Fruit fly (Drosophila melanogaster) whole organism, embryonic: Measurements from ENCODE around the gene Eip63F-1.

ENCODE experiments used
- BEAF-32 ChIP-seq: fragments of 200-800 bp; sonication (Bioruptor generic); optimal IDR thresholded peaks from 3 replicates; lab custom pipeline; 2017; ENCODE audit warnings: missing biosample characterization, missing genetic modification characterization, mild to moderate bottlenecking, moderate library complexity, missing genetic modification reagents
- CG12155 ChIP-seq: fragments of 200-800 bp; sonication (Bioruptor generic); optimal IDR thresholded peaks from 3 replicates; lab custom pipeline; 2016; ENCODE audit warnings: missing biosample characterization, missing genetic modification characterization
- CG13287 ChIP-seq: fragments of 200-800 bp; sonication (Bioruptor generic); IDR thresholded peaks from 2 replicates; pipeline ENCODE4 v1.3.6; 2022; ENCODE audit warnings: missing biosample characterization, missing genetic modification characterization; ENCODE audit not compliant: partially characterized antibody
- CG14667 ChIP-seq: fragments of 200-800 bp; sonication (Bioruptor generic); IDR thresholded peaks from 2 replicates; pipeline ENCODE4 v1.3.6; 2022; ENCODE audit warnings: missing biosample characterization, missing genetic modification characterization
- CG15479 ChIP-seq: fragments of 200-800 bp; sonication (Bioruptor generic); optimal IDR thresholded peaks from 3 replicates; lab custom pipeline; 2019; ENCODE audit warnings: missing biosample characterization, mild to moderate bottlenecking, missing genetic modification characterization, moderate library complexity
- CG15514 ChIP-seq: fragments of 200-800 bp; sonication (Bioruptor generic); optimal IDR thresholded peaks from 3 replicates; lab custom pipeline; 2017; ENCODE audit warnings: missing biosample characterization, missing genetic modification characterization, mild to moderate bottlenecking, moderate library complexity, missing genetic modification reagents
- CG16813 ChIP-seq: fragments of 200-800 bp; sonication (Bioruptor generic); IDR thresholded peaks from 3 replicates; pipeline ENCODE4 v1.3.6; 2022; ENCODE audit warnings: missing biosample characterization, missing genetic modification characterization; ENCODE audit not compliant: partially characterized antibody
- CG17186 ChIP-seq: fragments of 200-800 bp; sonication (Bioruptor generic); optimal IDR thresholded peaks from 3 replicates; lab custom pipeline; 2017; ENCODE audit warnings: missing biosample characterization, missing genetic modification reagents, missing genetic modification characterization
- CG1792 ChIP-seq: fragments of 200-800 bp; sonication (Bioruptor generic); optimal IDR thresholded peaks from 2 replicates; lab custom pipeline; 2016; ENCODE audit warnings: missing biosample characterization, missing genetic modification characterization
- CG2129 ChIP-seq: fragments of 200-800 bp; sonication (Bioruptor generic); IDR thresholded peaks from 2 replicates; pipeline ENCODE4 v1.3.6; 2022; ENCODE audit warnings: missing biosample characterization, missing genetic modification characterization; ENCODE audit not compliant: partially characterized antibody
- CG2202 ChIP-seq: fragments of 200-800 bp; sonication (Bioruptor generic); optimal IDR thresholded peaks from 2 replicates; lab custom pipeline; 2018; ENCODE audit warnings: missing biosample characterization, mild to moderate bottlenecking, missing genetic modification characterization
- CG30403 ChIP-seq: fragments of 200-800 bp; sonication (Bioruptor generic); optimal IDR thresholded peaks from 3 replicates; lab custom pipeline; 2016; ENCODE audit warnings: missing biosample characterization, missing genetic modification characterization
- CG3995 ChIP-seq: fragments of 200-800 bp; sonication (Bioruptor generic); optimal IDR thresholded peaks from 3 replicates; lab custom pipeline; 2016; ENCODE audit warnings: missing biosample characterization, missing genetic modification characterization
- CG42726 ChIP-seq: fragments of 200-800 bp; sonication (Bioruptor generic); IDR thresholded peaks from 2 replicates; pipeline ENCODE4 v1.3.6; 2022; ENCODE audit warnings: missing biosample characterization, missing genetic modification characterization; ENCODE audit not compliant: partially characterized antibody
- CG4617 ChIP-seq: fragments of 200-800 bp; sonication (Bioruptor generic); optimal IDR thresholded peaks from 3 replicates; lab custom pipeline; 2016; ENCODE audit warnings: missing biosample characterization, missing genetic modification characterization, borderline replicate concordance
- CG8478 ChIP-seq: fragments of >200 bp; optimal IDR thresholded peaks from 2 replicates; lab custom pipeline; 2018
- Dll ChIP-seq: fragments of 200-800 bp; sonication (Bioruptor generic); IDR thresholded peaks from 4 replicates; pipeline ENCODE4 v1.3.6; 2022; ENCODE audit warnings: missing biosample characterization, missing genetic modification characterization; ENCODE audit not compliant: partially characterized antibody
- Doc3 ChIP-seq: fragments of 200-800 bp; sonication (Bioruptor generic); IDR thresholded peaks from 3 replicates; pipeline ENCODE4 v1.3.6; 2022; ENCODE audit warnings: missing biosample characterization, missing genetic modification characterization; ENCODE audit not compliant: partially characterized antibody
- Dref ChIP-seq: fragments of 200-800 bp; sonication (Bioruptor generic); IDR thresholded peaks from 2 replicates; pipeline ENCODE4 v1.3.6; 2022; ENCODE audit warnings: missing biosample characterization, missing genetic modification characterization
- E2f2 ChIP-seq: fragments of 200-800 bp; sonication (Bioruptor generic); IDR thresholded peaks from 2 replicates; pipeline ENCODE4 v1.3.6; 2022; ENCODE audit warnings: missing biosample characterization, missing genetic modification characterization
- Ets97D ChIP-seq: fragments of 200-800 bp; sonication (Bioruptor generic); optimal IDR thresholded peaks from 3 replicates; lab custom pipeline; 2016; ENCODE audit warnings: missing biosample characterization, missing genetic modification characterization
- HLH4C ChIP-seq: fragments of 200-800 bp; sonication (Bioruptor generic); IDR thresholded peaks from 3 replicates; pipeline ENCODE4 v1.3.6; 2022; ENCODE audit warnings: missing biosample characterization, missing genetic modification characterization; ENCODE audit not compliant: partially characterized antibody
- HmgZ ChIP-seq: fragments of 200-800 bp; sonication (Bioruptor generic); optimal IDR thresholded peaks from 2 replicates; lab custom pipeline; 2018; ENCODE audit warnings: missing biosample characterization, mild to moderate bottlenecking, missing genetic modification characterization
- MBD-R2 ChIP-seq: fragments of 200-800 bp; sonication (Bioruptor generic); IDR thresholded peaks from 2 replicates; pipeline ENCODE4 v1.3.6; 2022; ENCODE audit warnings: missing biosample characterization, missing genetic modification characterization
- MESR4 ChIP-seq: fragments of 200-800 bp; sonication (Bioruptor generic); optimal IDR thresholded peaks from 2 replicates; lab custom pipeline; 2018; ENCODE audit warnings: missing biosample characterization, mild to moderate bottlenecking, missing genetic modification characterization, moderate library complexity
- Myb ChIP-seq: fragments of 200-800 bp; sonication (Bioruptor generic); optimal IDR thresholded peaks from 2 replicates; lab custom pipeline; 2016; ENCODE audit warnings: missing biosample characterization, missing genetic modification characterization
- NK7.1 ChIP-seq: fragments of 200-800 bp; sonication (Bioruptor generic); optimal IDR thresholded peaks from 3 replicates; lab custom pipeline; 2016; ENCODE audit warnings: missing biosample characterization, missing genetic modification characterization
- Opbp ChIP-seq: fragments of 200-800 bp; sonication (Bioruptor generic); IDR thresholded peaks from 3 replicates; pipeline ENCODE4 v1.3.6; 2022; ENCODE audit warnings: missing biosample characterization, missing genetic modification characterization; ENCODE audit not compliant: partially characterized antibody
- Sry-β ChIP-seq: fragments of 200-800 bp; sonication (Bioruptor generic); optimal IDR thresholded peaks from 2 replicates; lab custom pipeline; 2018; ENCODE audit warnings: missing biosample characterization, mild to moderate bottlenecking, missing genetic modification characterization, moderate library complexity
- Sry-δ ChIP-seq: fragments of 200-800 bp; sonication (Bioruptor generic); optimal IDR thresholded peaks from 2 replicates; lab custom pipeline; 2016; ENCODE audit warnings: missing biosample characterization, missing genetic modification characterization
- amos ChIP-seq: fragments of 200-800 bp; sonication (Bioruptor generic); IDR thresholded peaks from 2 replicates; pipeline ENCODE4 v1.3.6; 2022; ENCODE audit warnings: missing biosample characterization, missing genetic modification characterization; ENCODE audit not compliant: partially characterized antibody
- ato ChIP-seq: fragments of 200-800 bp; sonication (Bioruptor generic); IDR thresholded peaks from 2 replicates; pipeline ENCODE4 v1.3.6; 2022; ENCODE audit warnings: missing biosample characterization, missing genetic modification characterization; ENCODE audit not compliant: partially characterized antibody
- bbx ChIP-seq: fragments of 200-800 bp; sonication (Bioruptor generic); IDR thresholded peaks from 2 replicates; pipeline ENCODE4 v1.3.6; 2022; ENCODE audit warnings: missing biosample characterization, missing genetic modification characterization; ENCODE audit not compliant: partially characterized antibody
- cg ChIP-seq: fragments of 200-800 bp; sonication (Bioruptor generic); optimal IDR thresholded peaks from 3 replicates; lab custom pipeline; 2019; ENCODE audit warnings: missing biosample characterization, mild to moderate bottlenecking, missing genetic modification characterization, moderate library complexity
- chinmo ChIP-seq: fragments of 200-800 bp; sonication (Bioruptor generic); IDR thresholded peaks from 4 replicates; pipeline ENCODE4 v1.3.6; 2022; ENCODE audit warnings: missing biosample characterization, missing genetic modification characterization; ENCODE audit not compliant: partially characterized antibody
- gfzf ChIP-seq: fragments of 200-800 bp; sonication (Bioruptor generic); optimal IDR thresholded peaks from 2 replicates; lab custom pipeline; 2016; ENCODE audit warnings: missing biosample characterization, mild to moderate bottlenecking, missing genetic modification characterization, moderate library complexity
- hbn ChIP-seq: fragments of 200-800 bp; sonication (Bioruptor generic); IDR thresholded peaks from 2 replicates; pipeline ENCODE4 v1.3.6; 2022; ENCODE audit warnings: missing biosample characterization, missing genetic modification characterization; ENCODE audit not compliant: partially characterized antibody
- mirr ChIP-seq: fragments of 200-800 bp; sonication (Bioruptor generic); optimal IDR thresholded peaks from 3 replicates; lab custom pipeline; 2018; ENCODE audit warnings: missing biosample characterization, mild to moderate bottlenecking, missing genetic modification characterization
- mld ChIP-seq: fragments of 200-800 bp; sonication (Bioruptor generic); IDR thresholded peaks from 3 replicates; pipeline ENCODE4 v1.3.6; 2022; ENCODE audit warnings: missing biosample characterization, missing genetic modification characterization; ENCODE audit not compliant: partially characterized antibody
- nau ChIP-seq: fragments of 200-800 bp; sonication (Bioruptor generic); optimal IDR thresholded peaks from 3 replicates; lab custom pipeline; 2017; ENCODE audit warnings: missing biosample characterization, mild to moderate bottlenecking, missing genetic modification characterization, missing genetic modification reagents
- otp ChIP-seq: fragments of 200-800 bp; sonication (Bioruptor generic); IDR thresholded peaks from 3 replicates; pipeline ENCODE4, ENCODE4 v1.3.6; 2022; ENCODE audit warnings: missing biosample characterization, missing genetic modification characterization
- row ChIP-seq: fragments of 200-800 bp; sonication (Bioruptor generic); IDR thresholded peaks from 3 replicates; pipeline ENCODE4 v1.3.6; 2022; ENCODE audit warnings: missing biosample characterization, missing genetic modification characterization
- salm ChIP-seq: fragments of 200-800 bp; sonication (Bioruptor generic); optimal IDR thresholded peaks from 2 replicates; lab custom pipeline; 2018; ENCODE audit warnings: missing biosample characterization, mild to moderate bottlenecking, missing genetic modification characterization
- sna ChIP-seq: fragments of 200-800 bp; sonication (Bioruptor generic); IDR thresholded peaks from 2 replicates; pipeline ENCODE4 v1.3.6; 2022; ENCODE audit warnings: missing biosample characterization, missing genetic modification characterization; ENCODE audit not compliant: partially characterized antibody
- stwl ChIP-seq: fragments of 200-800 bp; sonication (Bioruptor generic); optimal IDR thresholded peaks from 3 replicates; lab custom pipeline; 2018; ENCODE audit warnings: missing biosample characterization, mild to moderate bottlenecking, missing genetic modification characterization, moderate library complexity
- tna ChIP-seq: fragments of 200-800 bp; sonication (Bioruptor generic); IDR thresholded peaks from 2 replicates; pipeline ENCODE4 v1.3.6; 2022; ENCODE audit warnings: missing biosample characterization, missing genetic modification characterization; ENCODE audit not compliant: partially characterized antibody
- trem ChIP-seq: fragments of 200-800 bp; optimal IDR thresholded peaks from 3 replicates; lab custom pipeline; 2019; ENCODE audit warnings: missing biosample characterization, mild to moderate bottlenecking, missing genetic modification characterization, moderate library complexity
- unc-4 ChIP-seq: fragments of 200-800 bp; sonication (Bioruptor generic); IDR thresholded peaks from 2 replicates; pipeline ENCODE4 v1.3.6; 2022; ENCODE audit warnings: missing biosample characterization, missing genetic modification characterization; ENCODE audit not compliant: partially characterized antibody

The Eip63F-1 gene

DNA sequence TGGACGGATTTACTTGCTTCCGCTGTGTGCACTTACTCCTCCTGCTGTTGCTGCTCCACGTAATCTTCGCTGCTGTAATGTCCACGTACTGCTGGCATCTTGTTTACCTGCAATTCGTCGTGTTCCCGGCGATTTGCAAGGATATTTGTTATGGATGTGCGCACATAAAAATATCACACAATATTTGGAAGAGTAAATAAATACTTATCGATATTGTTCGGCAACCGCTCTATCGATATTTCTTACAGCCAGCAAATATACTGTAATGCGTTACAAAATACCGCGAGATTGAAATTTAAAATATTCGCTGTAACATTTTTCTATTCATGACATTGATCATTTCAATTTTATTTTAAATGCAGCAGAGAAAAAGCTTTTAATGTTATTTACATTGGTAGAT lies 2.4 kb upstream of the Eip63F-1 start, which contains the start of gene CG10866 (continued):
- TF ChIP-seq HmgZ (tag; lab: Kevin White, UChicago) (peak; percentile 1), CG4617 (peak; percentile 25), Dll (GFP tag; lab: Robert Waterston, UW) (peak; percentile 87; the same call in 3 of the 4 replicates), salm (tag; lab: Kevin White, UChicago) (no peak), Sry-β (GFP tag; lab: Kevin White, UChicago) (no peak), Opbp (GFP tag; lab: Robert Waterston, UW) (peak; percentile 85; the same call in 2 of the 3 replicates), Dref (peak; percentile 79), sna (GFP tag; lab: Robert Waterston, UW) (peak; percentile 82), MBD-R2 (peak; percentile 70), mld (GFP tag; lab: Robert Waterston, UW) (0 out of 3 replicates have a peak, but pooled peaks have one; percentile 8), CG15479 (GFP tag; lab: Kevin White, UChicago) (no peak), bbx (peak; percentile 85), Ets97D (peak; percentile 30), otp (no peak), CG2202 (tag; lab: Kevin White, UChicago) (no peak), CG15514 (GFP tag; lab: Kevin White, UChicago) (peak; percentile 39), HLH4C (GFP tag; lab: Robert Waterston, UW) (peak; percentile 84), CG16813 (GFP tag; lab: Robert Waterston, UW) (peak; percentile 84), row (peak; percentile 19; the same call in 1 of the 3 replicates), nau (GFP tag; lab: Kevin White, UChicago) (no peak), trem (peak; percentile 6), NK7.1 (GFP tag; lab: Kevin White, UChicago) (no peak), Doc3 (peak; percentile 86), CG1792 (GFP tag; lab: Kevin White, UChicago) (no peak), CG12155 (GFP tag; lab: Kevin White, UChicago) (peak; percentile 23), mirr (GFP tag; lab: Kevin White, UChicago) (no peak), gfzf (GFP tag; lab: Kevin White, UChicago) (peak; percentile 46), MESR4 (GFP tag; lab: Kevin White, UChicago) (peak; percentile 42), E2f2 (GFP tag; lab: Robert Waterston, UW) (peak; percentile 79), Sry-δ (GFP tag; lab: Kevin White, UChicago) (peak; percentile 86), CG42726 (GFP tag; lab: Robert Waterston, UW) (peak; percentile 52; the same call in 1 of the 2 replicates), tna (peak; percentile 64), CG17186 (GFP tag; lab: Kevin White, UChicago) (peak; percentile 44), cg (GFP tag; lab: Kevin White, UChicago) (no peak), chinmo (GFP tag; lab: Robert Waterston, UW) (0 out of 4 replicates have a peak, but pooled peaks have one; percentile 44), CG8478 (no peak), Myb (GFP tag; lab: Kevin White, UChicago) (peak; percentile 93), CG14667 (GFP tag; lab: Robert Waterston, UW) (no peak), CG13287 (peak; percentile 92), CG30403 (GFP tag; lab: Kevin White, UChicago) (no peak), stwl (tag; lab: Kevin White, UChicago) (peak; percentile 87), CG2129 (peak; percentile 64), CG3995 (GFP tag; lab: Kevin White, UChicago) (peak; percentile 95), unc-4 (peak; percentile 84), ato (GFP tag; lab: Robert Waterston, UW) (peak; percentile 56), hbn (GFP tag; lab: Robert Waterston, UW) (peak; percentile 79), amos (GFP tag; lab: Robert Waterston, UW) (peak; percentile 87; the same call in 1 of the 2 replicates), BEAF-32 (GFP tag; lab: Kevin White, UChicago) (peak; percentile 83)
